Worm (Caenorhabditis elegans) whole organism, L1 larva: ENCODE data around the gene nhr-28.

Source experiments
- C34B4.2 ChIP-seq: sonication (generic microtip); optimal IDR thresholded peaks from 2 replicates; lab custom pipeline; 2017; ENCODE audit warnings: mild to moderate bottlenecking, missing genetic modification characterization, missing compliant biosample characterization
- F16B12.6 ChIP-seq: fragments of 150-350 bp; optimal IDR thresholded peaks from 2 replicates; lab custom pipeline; 2014; ENCODE audit warnings: missing biosample characterization, missing genetic modification characterization
- aha-1 ChIP-seq: fragments of 150-350 bp; optimal IDR thresholded peaks from 2 replicates; lab custom pipeline; 2014; ENCODE audit warnings: missing biosample characterization, missing genetic modification characterization
- alr-1 ChIP-seq: fragments of 200-800 bp; sonication (Bioruptor generic); optimal IDR thresholded peaks from 2 replicates; lab custom pipeline; 2018; ENCODE audit warnings: borderline replicate concordance, mild to moderate bottlenecking, missing genetic modification characterization, missing compliant biosample characterization
- aly-2 ChIP-seq: fragments of 150-350 bp; optimal IDR thresholded peaks from 2 replicates; lab custom pipeline; 2014; ENCODE audit warnings: missing biosample characterization, missing genetic modification characterization
- ceh-63 ChIP-seq: fragments of 200-800 bp; sonication (Bioruptor generic); optimal IDR thresholded peaks from 2 replicates; lab custom pipeline; 2018; ENCODE audit warnings: mild to moderate bottlenecking, missing genetic modification characterization, missing compliant biosample characterization
- ceh-8 ChIP-seq: fragments of 200-800 bp; sonication (Bioruptor generic); optimal IDR thresholded peaks from 2 replicates; lab custom pipeline; 2018; ENCODE audit warnings: mild to moderate bottlenecking, missing genetic modification characterization, moderate library complexity, missing compliant biosample characterization
- ceh-82 ChIP-seq, 3 experiments: fragments of 150-350 bp in 1 of 3; sonication (generic microtip) in 2 of 3; optimal IDR thresholded peaks; 2 replicates each; lab custom pipeline; 2014 to 2017; ENCODE audit warnings: missing biosample characterization in 3 of 3, missing genetic modification characterization in 3 of 3
- ceh-88 ChIP-seq: fragments of 200-800 bp; sonication (Bioruptor generic); IDR thresholded peaks from 2 replicates; pipeline ENCODE4 v1.3.6; 2022; ENCODE audit warnings: missing genetic modification characterization, missing compliant biosample characterization
- ces-1 ChIP-seq: fragments of 150-350 bp; optimal IDR thresholded peaks from 2 replicates; lab custom pipeline; 2014; ENCODE audit warnings: missing biosample characterization, missing genetic modification reagents, missing genetic modification characterization
- dsc-1 ChIP-seq: sonication (generic microtip); optimal IDR thresholded peaks from 2 replicates; lab custom pipeline; 2016; ENCODE audit warnings: mild to moderate bottlenecking, missing genetic modification characterization, missing compliant biosample characterization
- efl-1 ChIP-seq, 4 experiments: fragments of 150-350 bp; optimal IDR thresholded peaks in 3 of 4; peaks in 1 of 4; 1 replicate in 1 of 4; 2 replicates in 3 of 4; lab custom pipeline; 2014; ENCODE audit warnings: missing biosample characterization in 2 of 4, missing genetic modification characterization in 2 of 4, missing genetic modification reagents in 2 of 4
- egl-13 ChIP-seq: sonication (generic microtip); optimal IDR thresholded peaks from 2 replicates; lab custom pipeline; 2016; ENCODE audit warnings: missing genotype, missing genetic modification reagents, missing genetic modification characterization, missing compliant biosample characterization
- egl-27 ChIP-seq, 2 experiments: fragments of 150-350 bp in 1 of 2; sonication (generic microtip); optimal IDR thresholded peaks; 3 replicates each; lab custom pipeline; 2017 to 2018; ENCODE audit warnings: missing biosample characterization in 2 of 2, missing genetic modification characterization in 2 of 2, missing genetic modification reagents in 2 of 2
- elt-3 ChIP-seq, 6 experiments: fragments of 150-350 bp in 1 of 6; sonication (generic microtip); optimal IDR thresholded peaks; 2 replicates each; lab custom pipeline; 2017 to 2018; ENCODE audit warnings: missing biosample characterization in 6 of 6, missing genetic modification characterization in 6 of 6, inconsistent platforms in 1 of 6
- ets-5 ChIP-seq: fragments of 200-800 bp; sonication (Bioruptor generic); IDR thresholded peaks from 2 replicates; pipeline ENCODE4 v1.3.6; 2022; ENCODE audit warnings: missing genetic modification characterization, missing compliant biosample characterization
- fkh-10 ChIP-seq: sonication (generic microtip); optimal IDR thresholded peaks from 2 replicates; lab custom pipeline; 2017; ENCODE audit warnings: missing biosample characterization, missing genetic modification reagents, missing genetic modification characterization
- fkh-4 ChIP-seq: sonication (generic microtip); optimal IDR thresholded peaks from 2 replicates; lab custom pipeline; 2016; ENCODE audit warnings: missing compliant biosample characterization, missing genetic modification characterization, borderline replicate concordance
- fkh-8 ChIP-seq: sonication (generic microtip); optimal IDR thresholded peaks from 2 replicates; lab custom pipeline; 2016; ENCODE audit warnings: mild to moderate bottlenecking, missing genetic modification characterization, missing compliant biosample characterization
- grh-1 ChIP-seq: fragments of 200-800 bp; sonication (Bioruptor generic); IDR thresholded peaks from 2 replicates; pipeline ENCODE4 v1.3.6; 2022; ENCODE audit warnings: missing genetic modification reagents, missing genetic modification characterization, missing compliant biosample characterization
- hlh-4 ChIP-seq: sonication (generic microtip); optimal IDR thresholded peaks from 2 replicates; lab custom pipeline; 2016; ENCODE audit warnings: mild to moderate bottlenecking, missing genetic modification characterization, missing compliant biosample characterization
- isw-1 ChIP-seq: fragments of 200-800 bp; sonication (Bioruptor generic); IDR thresholded peaks from 2 replicates; pipeline ENCODE4 v1.3.6; 2022; ENCODE audit warnings: missing genetic modification characterization, missing compliant biosample characterization
- lin-13 ChIP-seq: fragments of 150-350 bp; optimal IDR thresholded peaks from 2 replicates; lab custom pipeline; 2014; ENCODE audit warnings: missing biosample characterization, missing genetic modification reagents, missing genetic modification characterization
- lin-35 ChIP-seq, 2 experiments: fragments of 150-350 bp; optimal IDR thresholded peaks; 2 replicates each; lab custom pipeline; 2014; ENCODE audit warnings: missing biosample characterization in 2 of 2, missing genetic modification characterization in 2 of 2, missing genetic modification reagents in 2 of 2
- lin-39 ChIP-seq: fragments of 150-350 bp; optimal IDR thresholded peaks from 2 replicates; lab custom pipeline; 2014; ENCODE audit warnings: missing biosample characterization, missing genetic modification reagents, missing genetic modification characterization
- lir-3 ChIP-seq: sonication (generic microtip); optimal IDR thresholded peaks from 2 replicates; lab custom pipeline; 2016; ENCODE audit warnings: mild to moderate bottlenecking, missing genetic modification characterization, moderate library complexity, missing compliant biosample characterization; ENCODE audit not compliant: poor library complexity
- mab-9 ChIP-seq: fragments of 200-800 bp; sonication (Bioruptor generic); IDR thresholded peaks from 2 replicates; pipeline ENCODE4 v1.3.6; 2022; ENCODE audit warnings: missing genetic modification reagents, missing genetic modification characterization, missing compliant biosample characterization
- mdl-1 ChIP-seq, 2 experiments: fragments of 150-350 bp; optimal IDR thresholded peaks; 2 replicates each; lab custom pipeline; 2014 to 2017; ENCODE audit warnings: missing biosample characterization in 2 of 2, missing genetic modification characterization in 2 of 2, inconsistent platforms in 1 of 2
- mef-2 ChIP-seq: fragments of 150-350 bp; optimal IDR thresholded peaks from 2 replicates; lab custom pipeline; 2014; ENCODE audit warnings: missing biosample characterization, missing genetic modification characterization
- nhr-12 ChIP-seq: sonication (generic microtip); optimal IDR thresholded peaks from 2 replicates; lab custom pipeline; 2017; ENCODE audit warnings: missing biosample characterization, missing genetic modification characterization
- nhr-19 ChIP-seq: fragments of 200-800 bp; sonication (Bioruptor generic); conservative IDR thresholded peaks from 2 replicates; pipeline ENCODE4 v1.3.6; 2022; ENCODE audit warnings: missing genetic modification characterization, missing compliant biosample characterization
- nhr-237 ChIP-seq: fragments of 150-350 bp; optimal IDR thresholded peaks from 2 replicates; lab custom pipeline; 2014; ENCODE audit warnings: missing biosample characterization, missing genetic modification characterization
- nhr-28 ChIP-seq: fragments of 150-350 bp; optimal IDR thresholded peaks from 2 replicates; lab custom pipeline; 2014; ENCODE audit warnings: missing biosample characterization, missing genetic modification characterization
- nhr-71 ChIP-seq: sonication (generic microtip); optimal IDR thresholded peaks from 2 replicates; lab custom pipeline; 2016; ENCODE audit warnings: mild to moderate bottlenecking, missing genetic modification characterization, moderate library complexity, missing compliant biosample characterization
- nhr-76 ChIP-seq: sonication (generic microtip); optimal IDR thresholded peaks from 2 replicates; lab custom pipeline; 2017; ENCODE audit warnings: missing biosample characterization, missing genetic modification characterization
- nhr-84 ChIP-seq: sonication (generic microtip); optimal IDR thresholded peaks from 2 replicates; lab custom pipeline; 2017; ENCODE audit warnings: missing biosample characterization, missing genetic modification characterization
- nhr-90 ChIP-seq: sonication (generic microtip); optimal IDR thresholded peaks from 2 replicates; lab custom pipeline; 2016; ENCODE audit warnings: mild to moderate bottlenecking, missing genetic modification characterization, missing compliant biosample characterization; ENCODE audit not compliant: poor library complexity
- pag-3 ChIP-seq: sonication (generic microtip); optimal IDR thresholded peaks from 2 replicates; lab custom pipeline; 2017; ENCODE audit warnings: missing genetic modification characterization, mild to moderate bottlenecking, missing compliant biosample characterization, antibody characterized with exemption, borderline replicate concordance; ENCODE audit not compliant: insufficient read depth
- pax-3 ChIP-seq: fragments of 200-800 bp; sonication (Bioruptor generic); optimal IDR thresholded peaks from 2 replicates; lab custom pipeline; 2018; ENCODE audit warnings: mild to moderate bottlenecking, missing genetic modification characterization, moderate library complexity, missing compliant biosample characterization
- pqm-1 ChIP-seq: sonication (generic microtip); optimal IDR thresholded peaks from 3 replicates; lab custom pipeline; 2017; ENCODE audit warnings: missing biosample characterization, missing genetic modification characterization
- rnt-1 ChIP-seq: sonication (generic microtip); optimal IDR thresholded peaks from 2 replicates; lab custom pipeline; 2016; ENCODE audit warnings: mild to moderate bottlenecking, missing genetic modification characterization, moderate library complexity, missing compliant biosample characterization
- skn-1 ChIP-seq: fragments of 150-350 bp; optimal IDR thresholded peaks from 2 replicates; lab custom pipeline; 2014; ENCODE audit warnings: missing biosample characterization, missing genetic modification characterization
- snu-23 ChIP-seq: sonication (generic microtip); optimal IDR thresholded peaks from 2 replicates; lab custom pipeline; 2016; ENCODE audit warnings: missing genetic modification characterization, missing compliant biosample characterization
- sup-37 ChIP-seq: fragments of 200-800 bp; sonication (Bioruptor generic); optimal IDR thresholded peaks from 2 replicates; lab custom pipeline; 2018; ENCODE audit warnings: mild to moderate bottlenecking, missing genetic modification characterization, missing compliant biosample characterization
- swsn-7 ChIP-seq: sonication (generic microtip); optimal IDR thresholded peaks from 2 replicates; lab custom pipeline; 2016; ENCODE audit warnings: missing genetic modification characterization, missing compliant biosample characterization
- tlp-1 ChIP-seq: fragments of 150-350 bp; optimal IDR thresholded peaks from 2 replicates; lab custom pipeline; 2014; ENCODE audit warnings: missing biosample characterization, missing genetic modification characterization
- unc-30 ChIP-seq: sonication (generic microtip); optimal IDR thresholded peaks from 2 replicates; lab custom pipeline; 2017; ENCODE audit warnings: missing biosample characterization, missing genetic modification characterization
- unc-62 ChIP-seq: fragments of 150-350 bp; optimal IDR thresholded peaks from 2 replicates; lab custom pipeline; 2014; ENCODE audit warnings: missing biosample characterization, missing genetic modification reagents, missing genetic modification characterization
- unc-86 ChIP-seq: sonication (generic microtip); optimal IDR thresholded peaks from 2 replicates; lab custom pipeline; 2016; ENCODE audit warnings: missing genetic modification characterization, missing compliant biosample characterization
- zag-1 ChIP-seq: fragments of 150-350 bp; optimal IDR thresholded peaks from 2 replicates; lab custom pipeline; 2014; ENCODE audit warnings: missing biosample characterization, missing genetic modification characterization
- zip-4 ChIP-seq: fragments of 200-800 bp; sonication (Bioruptor generic); optimal IDR thresholded peaks from 2 replicates; lab custom pipeline; 2018; ENCODE audit warnings: mild to moderate bottlenecking, missing genetic modification characterization, moderate library complexity, missing compliant biosample characterization
- ztf-11 ChIP-seq, 2 experiments: sonication (generic microtip); optimal IDR thresholded peaks; 2 replicates each; lab custom pipeline; 2016 to 2017; ENCODE audit warnings: missing genetic modification characterization in 2 of 2, missing biosample characterization in 1 of 2, missing compliant biosample characterization in 1 of 2

The nhr-28 gene

DNA sequence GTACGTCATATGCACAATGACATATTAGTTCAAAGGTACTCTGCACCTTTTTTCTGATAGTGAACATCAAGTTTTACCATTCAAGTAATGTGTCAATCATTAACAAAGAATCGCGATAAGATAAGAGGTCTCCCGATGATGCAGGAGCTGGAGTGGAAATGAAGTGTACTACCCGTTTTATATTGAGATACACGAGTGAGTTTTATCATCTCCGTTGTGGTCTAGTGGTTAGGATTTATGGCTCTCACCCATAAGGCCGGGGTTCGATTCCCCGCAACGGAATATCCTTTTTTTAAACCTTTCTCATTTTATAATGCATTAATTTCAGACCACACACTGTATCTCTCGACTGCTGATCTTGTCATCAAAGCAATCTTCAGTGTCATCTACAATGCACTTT is 23.1 kb downstream of the nhr-28 start:
- no peak for TF ChIP-seq ces-1 (GFP tag; lab: Kevin White, UChicago)
- no peak for TF ChIP-seq grh-1 (GFP tag; lab: Robert Waterston, UW)
- peak in 1 of 2 experiments; percentile 63 for TF ChIP-seq mdl-1 (tag; optimal IDR thresholded peaks at IDR 0.05; lab: Kevin White, UChicago)
- TF ChIP-seq fkh-10 (GFP tag; lab: Kevin White, UChicago), result peak; percentile 22
- TF ChIP-seq tlp-1, result peak; percentile 43
- no peak for TF ChIP-seq ceh-82 (tag; optimal IDR thresholded peaks at IDR 0.05; lab: Kevin White, UChicago)
- peak; percentile 59 for TF ChIP-seq rnt-1 (tag; lab: Kevin White, UChicago)
- TF ChIP-seq fkh-8 (tag; lab: Kevin White, UChicago), result no peak
- no peak for TF ChIP-seq ztf-11 (tag; optimal IDR thresholded peaks at IDR 0.05; lab: Kevin White, UChicago)
- no peak for TF ChIP-seq hlh-4 (tag; lab: Kevin White, UChicago)
- no peak for TF ChIP-seq lin-13
- TF ChIP-seq mef-2 (tag; lab: Kevin White, UChicago), result no peak
- TF ChIP-seq sup-37 (GFP tag; lab: Kevin White, UChicago), result peak; percentile 31
- no peak for TF ChIP-seq mab-9 (GFP tag; lab: Robert Waterston, UW)
- TF ChIP-seq ceh-63 (GFP tag; lab: Kevin White, UChicago), result no peak
- TF ChIP-seq snu-23 (GFP tag; lab: Kevin White, UChicago), result peak; percentile 75
- TF ChIP-seq lin-39 (tag; lab: Kevin White, UChicago), result no peak
- no peak for TF ChIP-seq fkh-4 (tag; lab: Kevin White, UChicago)
- no peak for TF ChIP-seq zag-1 (tag; lab: Kevin White, UChicago)
- no peak for TF ChIP-seq zip-4
- TF ChIP-seq C34B4.2 (tag; lab: Kevin White, UChicago), result no peak
- TF ChIP-seq ets-5 (GFP tag; lab: Robert Waterston, UW), result no peak
- peak; percentile 75 for TF ChIP-seq nhr-71
- TF ChIP-seq nhr-19 (GFP tag; lab: Robert Waterston, UW), result peak; percentile 68
- no peak for TF ChIP-seq unc-86 (tag; lab: Kevin White, UChicago)
- peak in 1 of 2 experiments; percentile 12 for TF ChIP-seq efl-1 (optimal IDR thresholded peaks at IDR 0.05; lab: Kevin White, UChicago)
- peak in 1 of 2 experiments; percentile 89 for TF ChIP-seq efl-1 (GFP tag; optimal IDR thresholded peaks at IDR 0.05 in 1 of 2; lab: Kevin White, UChicago)
- TF ChIP-seq pqm-1, result no peak
- TF ChIP-seq pax-3 (tag; lab: Kevin White, UChicago), result peak; percentile 6
- no peak for TF ChIP-seq egl-13 (tag; lab: Kevin White, UChicago)
- no peak for TF ChIP-seq alr-1 (tag; lab: Kevin White, UChicago)
- TF ChIP-seq swsn-7 (tag; lab: Kevin White, UChicago), result peak; percentile 28
- no peak for TF ChIP-seq pag-3 (tag; lab: Kevin White, UChicago)
- no peak for TF ChIP-seq unc-30 (tag; lab: Kevin White, UChicago)
- TF ChIP-seq nhr-237 (tag; lab: Kevin White, UChicago), result no peak
- peak in 4 of 6 experiments; percentile 8 to 69 (median 66) for TF ChIP-seq elt-3 (tag; optimal IDR thresholded peaks at IDR 0.05; lab: Kevin White, UChicago)
- TF ChIP-seq unc-62, result no peak
- TF ChIP-seq nhr-28 (tag; lab: Kevin White, UChicago), result no peak
- TF ChIP-seq ceh-88 (GFP tag; lab: Robert Waterston, UW), result no peak
- no peak for TF ChIP-seq aha-1 (tag; lab: Kevin White, UChicago)
- TF ChIP-seq skn-1 (tag; lab: Kevin White, UChicago), result peak; percentile 26
- TF ChIP-seq lin-35 (GFP tag; optimal IDR thresholded peaks at IDR 0.05; lab: Kevin White, UChicago), result peak in 1 of 2 experiments; percentile 64
- no peak for TF ChIP-seq isw-1 (GFP tag; lab: Robert Waterston, UW)
- no peak for TF ChIP-seq ceh-8 (GFP tag; lab: Kevin White, UChicago)
- no peak for TF ChIP-seq egl-27 (tag; optimal IDR thresholded peaks at IDR 0.05; lab: Kevin White, UChicago)
- no peak for TF ChIP-seq nhr-76 (tag; lab: Kevin White, UChicago)
- TF ChIP-seq nhr-12 (tag; lab: Kevin White, UChicago), result no peak
- no peak for TF ChIP-seq nhr-84 (tag; lab: Kevin White, UChicago)
- peak; percentile 73 for TF ChIP-seq nhr-90
- peak; percentile 69 for TF ChIP-seq lir-3 (tag; lab: Kevin White, UChicago)
- no peak for TF ChIP-seq aly-2 (tag; lab: Kevin White, UChicago)
- TF ChIP-seq F16B12.6, result no peak
- TF ChIP-seq dsc-1 (tag; lab: Kevin White, UChicago), result peak; percentile 31
